Fruit fly (Drosophila melanogaster) whole organism, wandering third instar larva: Measurements from ENCODE around the gene Apoltp.
A peak's percentile ranks its signal among the peaks of the same experiment; 100 is the strongest.

Source experiments
- CG9705 ChIP-seq: fragments of 200-800 bp; sonication (Bioruptor generic); optimal IDR thresholded peaks from 2 replicates; lab custom pipeline; 2018; ENCODE audit warnings: missing biosample characterization, mild to moderate bottlenecking, missing genetic modification characterization
- Dfd ChIP-seq: fragments of >200 bp; optimal IDR thresholded peaks from 2 replicates; lab custom pipeline; 2017; ENCODE audit warnings: missing biosample characterization, missing genetic modification characterization
- Dif ChIP-seq: fragments of 200-275, 200-300 bp; sonication (Bioruptor generic); optimal IDR thresholded peaks from 2 replicates; lab custom pipeline; 2018; ENCODE audit warnings: missing biosample characterization, missing genetic modification characterization; ENCODE audit not compliant: partially characterized antibody
- GATAd ChIP-seq: sonication (Bioruptor generic); optimal IDR thresholded peaks from 2 replicates; lab custom pipeline; 2016; ENCODE audit warnings: missing biosample characterization, missing genetic modification characterization
- HLH106 ChIP-seq: fragments of 200-800 bp; optimal IDR thresholded peaks from 3 replicates; lab custom pipeline; 2019; ENCODE audit warnings: missing biosample characterization, mild to moderate bottlenecking, missing genetic modification characterization, moderate library complexity
- Hnf4 ChIP-seq: fragments of 200-800 bp; sonication (Bioruptor generic); optimal IDR thresholded peaks from 2 replicates; lab custom pipeline; 2016; ENCODE audit warnings: missing biosample characterization, mild to moderate bottlenecking, missing genetic modification characterization
- Hr78 ChIP-seq: fragments of >200 bp; optimal IDR thresholded peaks from 2 replicates; lab custom pipeline; 2017; ENCODE audit warnings: missing biosample characterization, missing genetic modification characterization
- Mio ChIP-seq: sonication (Bioruptor generic); optimal IDR thresholded peaks from 2 replicates; lab custom pipeline; 2016; ENCODE audit warnings: missing biosample characterization, missing genetic modification characterization
- Myc ChIP-seq: fragments of >200 bp; optimal IDR thresholded peaks from 2 replicates; lab custom pipeline; 2017
- N ChIP-seq: fragments of >200 bp; optimal IDR thresholded peaks from 2 replicates; lab custom pipeline; 2018; ENCODE audit warnings: missing biosample characterization, missing external identifiers, missing genetic modification characterization
- OdsH ChIP-seq: fragments of 200-800 bp; sonication (Bioruptor generic); optimal IDR thresholded peaks from 2 replicates; lab custom pipeline; 2016; ENCODE audit warnings: missing biosample characterization, mild to moderate bottlenecking, missing genetic modification characterization
- Rel ChIP-seq, 2 experiments: fragments of 200-800 bp; sonication (Bioruptor generic) in 1 of 2; optimal IDR thresholded peaks; 2 replicates in 1 of 2; 3 replicates in 1 of 2; lab custom pipeline; 2016 to 2019; ENCODE audit warnings: mild to moderate bottlenecking in 2 of 2, missing biosample characterization in 2 of 2, missing genetic modification characterization in 2 of 2, moderate library complexity in 1 of 2
- Sp1 ChIP-seq: fragments of 200-800 bp; sonication (Bioruptor generic); optimal IDR thresholded peaks from 3 replicates; lab custom pipeline; 2019; ENCODE audit warnings: missing biosample characterization, mild to moderate bottlenecking, missing genetic modification characterization, moderate library complexity
- Vsx2 ChIP-seq: fragments of 200-300, 225-300 bp; sonication (Bioruptor generic); optimal IDR thresholded peaks from 2 replicates; lab custom pipeline; 2018; ENCODE audit warnings: missing biosample characterization, missing genetic modification characterization; ENCODE audit not compliant: partially characterized antibody
- br ChIP-seq: fragments of 200-800 bp; sonication (Bioruptor generic); optimal IDR thresholded peaks from 2 replicates; lab custom pipeline; 2016; ENCODE audit warnings: missing biosample characterization, missing genetic modification characterization
- dl ChIP-seq, 2 experiments: fragments of 175-275, 200-275 bp in 1 of 2; fragments of 200-275 bp in 1 of 2; sonication (Bioruptor generic); optimal IDR thresholded peaks; lab custom pipeline; 2018; ENCODE audit warnings: mild to moderate bottlenecking in 2 of 2, missing biosample characterization in 2 of 2, missing genetic modification characterization in 2 of 2, moderate library complexity in 2 of 2; ENCODE audit not compliant: partially characterized antibody in 2 of 2, insufficient read depth in 1 of 2
- dmrt93B ChIP-seq: fragments of 200-800 bp; sonication (Bioruptor generic); optimal IDR thresholded peaks from 2 replicates; lab custom pipeline; 2018; ENCODE audit warnings: missing biosample characterization, mild to moderate bottlenecking, missing genetic modification characterization
- ey ChIP-seq: fragments of 200-800 bp; sonication (Bioruptor generic); optimal IDR thresholded peaks from 2 replicates; lab custom pipeline; 2016; ENCODE audit warnings: missing biosample characterization, missing genetic modification characterization
- foxo ChIP-seq, 2 experiments: fragments of 200-800 bp; sonication (Bioruptor generic); optimal IDR thresholded peaks; 2 replicates in 1 of 2; 3 replicates in 1 of 2; lab custom pipeline; 2016 to 2017; ENCODE audit warnings: missing biosample characterization in 2 of 2, missing genetic modification characterization in 2 of 2
- fru ChIP-seq: fragments of 200-800 bp; sonication (Bioruptor generic); optimal IDR thresholded peaks from 3 replicates; lab custom pipeline; 2016; ENCODE audit warnings: missing biosample characterization, mild to moderate bottlenecking, missing genetic modification characterization
- jim ChIP-seq: fragments of 175-275, 200-325 bp; sonication (Bioruptor generic); optimal IDR thresholded peaks from 2 replicates; lab custom pipeline; 2016; ENCODE audit warnings: missing biosample characterization, mild to moderate bottlenecking, missing genetic modification characterization
- lola ChIP-seq: fragments of >200 bp; optimal IDR thresholded peaks from 2 replicates; lab custom pipeline; 2017; ENCODE audit warnings: missing biosample characterization, missing genetic modification characterization
- psq ChIP-seq: fragments of 200-800 bp; sonication (Bioruptor generic); optimal IDR thresholded peaks from 3 replicates; lab custom pipeline; 2017; ENCODE audit warnings: missing biosample characterization, mild to moderate bottlenecking, missing genetic modification characterization, moderate library complexity
- rgr ChIP-seq: fragments of 200-800 bp; sonication (Bioruptor generic); optimal IDR thresholded peaks from 3 replicates; lab custom pipeline; 2016; ENCODE audit warnings: missing biosample characterization, mild to moderate bottlenecking, missing genetic modification characterization
- sage ChIP-seq: fragments of 200-800 bp; sonication (Bioruptor generic); optimal IDR thresholded peaks from 2 replicates; lab custom pipeline; 2016; ENCODE audit warnings: missing biosample characterization, mild to moderate bottlenecking, missing genetic modification characterization
- sv ChIP-seq: fragments of 200-800 bp; sonication (Bioruptor generic); optimal IDR thresholded peaks from 3 replicates; lab custom pipeline; 2016; ENCODE audit warnings: missing biosample characterization, missing genetic modification characterization
- tai ChIP-seq: sonication (Bioruptor generic); optimal IDR thresholded peaks from 2 replicates; lab custom pipeline; 2016; ENCODE audit warnings: missing biosample characterization, missing genetic modification characterization
- usp ChIP-seq: fragments of >200 bp; optimal IDR thresholded peaks from 2 replicates; lab custom pipeline; 2017; ENCODE audit warnings: missing biosample characterization, missing genetic modification characterization
- woc ChIP-seq: sonication (Bioruptor generic); optimal IDR thresholded peaks from 2 replicates; lab custom pipeline; 2016; ENCODE audit warnings: missing biosample characterization, mild to moderate bottlenecking, missing genetic modification characterization

Apoltp gene

DNA sequence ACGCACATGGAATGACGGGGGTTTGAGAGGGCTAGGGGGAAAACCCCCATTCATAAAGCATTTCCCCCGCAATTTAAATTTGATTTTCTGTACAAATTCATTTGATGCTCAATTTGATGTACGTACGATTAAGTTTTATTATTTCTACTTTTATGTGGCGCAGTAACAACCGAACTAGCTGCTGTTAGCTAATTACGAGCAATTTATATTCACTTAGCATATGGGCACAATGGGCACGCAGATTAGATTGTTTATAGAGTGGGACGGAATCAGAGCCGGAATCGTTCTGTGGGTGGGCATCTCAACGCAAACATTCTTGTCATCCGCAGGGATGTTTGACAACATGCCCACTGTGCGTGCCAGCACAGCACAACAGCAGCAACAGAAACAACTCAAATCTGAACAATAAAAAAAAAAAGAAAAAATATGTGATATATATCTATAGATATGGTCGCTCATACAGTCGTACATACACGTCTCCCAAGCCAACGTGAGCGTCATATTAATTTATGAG, 37.0 kb downstream of the Apoltp start:
- TF ChIP-seq jim (GFP tag; lab: Kevin White, UChicago) (peak; percentile 21), GATAd (GFP tag; lab: Kevin White, UChicago) (no peak), sage (GFP tag; lab: Kevin White, UChicago) (peak; percentile 11), Rel (GFP tag; optimal IDR thresholded peaks at IDR 0.05; lab: Kevin White, UChicago) (no peak), Rel (tag; optimal IDR thresholded peaks at IDR 0.05; lab: Kevin White, UChicago) (peak; percentile 33)

DNA sequence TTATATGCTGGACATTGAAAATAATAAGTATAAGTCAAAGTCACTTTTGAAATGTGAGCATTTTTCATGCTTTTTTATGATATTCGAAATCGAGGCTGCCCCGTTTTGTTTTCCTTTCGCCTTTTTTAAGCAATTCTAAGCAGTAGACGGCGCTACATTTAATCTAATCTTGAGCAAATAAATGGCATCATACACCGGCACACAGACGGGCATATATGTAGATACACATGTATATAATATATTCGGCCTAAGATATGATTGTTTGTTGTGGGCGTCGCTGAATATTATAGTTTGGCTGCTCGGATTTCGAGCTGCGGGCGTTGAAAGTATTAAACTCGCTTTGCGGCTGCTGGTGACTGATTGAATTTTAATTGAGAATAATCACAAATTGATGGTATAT, 38.3 kb downstream of the Apoltp start:
- TF ChIP-seq OdsH (no peak), Myc (no peak), woc (GFP tag; lab: Kevin White, UChicago) (no peak), N (GFP tag; lab: Kevin White, UChicago) (no peak), foxo (GFP tag; optimal IDR thresholded peaks at IDR 0.05; lab: Kevin White, UChicago) (no peak), tai (no peak), HLH106 (tag; lab: Kevin White, UChicago) (no peak), CG9705 (GFP tag; lab: Kevin White, UChicago) (no peak), Dfd (GFP tag; lab: Kevin White, UChicago) (no peak), Dif (GFP tag; lab: Kevin White, UChicago) (no peak), dl (GFP tag; optimal IDR thresholded peaks at IDR 0.05; lab: Kevin White, UChicago; ENCODE audit: insufficient read depth in 1 of 2, partially characterized antibody in 2 of 2) (no peak), psq (GFP tag; lab: Kevin White, UChicago) (no peak), dmrt93B (no peak), br (no peak), Sp1 (GFP tag; lab: Kevin White, UChicago) (no peak), Vsx2 (GFP tag; lab: Kevin White, UChicago) (no peak), ey (GFP tag; lab: Kevin White, UChicago) (no peak)

DNA sequence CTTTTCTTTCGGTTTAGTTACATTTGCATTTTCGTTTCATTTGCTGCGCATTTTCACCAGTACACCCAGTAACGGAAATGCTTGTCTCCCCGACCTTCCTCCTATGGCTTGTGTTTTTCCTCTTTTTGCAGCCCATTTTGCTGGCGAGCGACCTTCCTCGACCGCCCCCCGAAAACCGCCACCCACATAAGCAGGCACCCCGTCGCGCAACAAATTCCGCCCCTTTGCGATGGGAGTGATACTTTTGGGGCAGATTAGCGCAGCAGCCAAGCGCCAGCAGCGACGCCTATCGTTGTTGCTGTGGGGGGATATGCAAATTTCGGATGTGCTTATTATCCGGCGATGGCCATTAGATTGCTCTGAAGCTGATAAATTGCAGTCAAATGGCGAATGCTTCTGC, 39.3 kb downstream of the Apoltp start:
- TF ChIP-seq ey (GFP tag; lab: Kevin White, UChicago) (no peak), br (no peak), Myc (no peak), Hnf4 (GFP tag; lab: Kevin White, UChicago) (no peak), psq (GFP tag; lab: Kevin White, UChicago) (no peak), Vsx2 (GFP tag; lab: Kevin White, UChicago) (no peak), Mio (GFP tag; lab: Kevin White, UChicago) (no peak), sv (no peak), Hr78 (GFP tag; lab: Kevin White, UChicago) (no peak), rgr (GFP tag; lab: Kevin White, UChicago) (no peak)
- TF ChIP-seq, all 38 proteins: peak for 0

DNA sequence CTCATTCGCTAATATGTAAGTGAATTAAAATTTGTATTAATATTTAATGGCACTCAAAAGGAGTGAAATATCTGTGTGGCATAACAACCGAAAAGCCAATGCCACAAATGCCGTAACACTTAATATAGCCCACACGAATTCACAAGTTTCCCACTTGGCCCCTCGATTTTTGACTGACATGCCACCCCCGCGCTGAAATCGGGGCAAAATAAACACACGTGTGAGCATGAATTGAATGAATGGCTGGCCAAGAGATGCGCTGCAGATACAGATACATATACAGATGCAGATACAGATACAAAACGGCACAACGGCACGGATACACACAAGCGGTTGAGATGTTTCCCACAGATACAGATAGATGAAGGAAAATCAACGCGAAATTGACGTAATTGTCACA, 43.1 kb downstream of the Apoltp start:
- TF ChIP-seq foxo (GFP tag; optimal IDR thresholded peaks at IDR 0.05; lab: Kevin White, UChicago): no peak
- no peak for TF ChIP-seq Myc
- no peak for TF ChIP-seq dmrt93B
- no peak for TF ChIP-seq lola (GFP tag; lab: Kevin White, UChicago)
- no peak for TF ChIP-seq rgr (GFP tag; lab: Kevin White, UChicago)
- no peak for TF ChIP-seq usp (GFP tag; lab: Kevin White, UChicago)
- TF ChIP-seq Hr78 (GFP tag; lab: Kevin White, UChicago): no peak
- no peak for TF ChIP-seq tai
- no peak for TF ChIP-seq Hnf4 (GFP tag; lab: Kevin White, UChicago)
- TF ChIP-seq GATAd (GFP tag; lab: Kevin White, UChicago): no peak
- TF ChIP-seq N (GFP tag; lab: Kevin White, UChicago): no peak

DNA sequence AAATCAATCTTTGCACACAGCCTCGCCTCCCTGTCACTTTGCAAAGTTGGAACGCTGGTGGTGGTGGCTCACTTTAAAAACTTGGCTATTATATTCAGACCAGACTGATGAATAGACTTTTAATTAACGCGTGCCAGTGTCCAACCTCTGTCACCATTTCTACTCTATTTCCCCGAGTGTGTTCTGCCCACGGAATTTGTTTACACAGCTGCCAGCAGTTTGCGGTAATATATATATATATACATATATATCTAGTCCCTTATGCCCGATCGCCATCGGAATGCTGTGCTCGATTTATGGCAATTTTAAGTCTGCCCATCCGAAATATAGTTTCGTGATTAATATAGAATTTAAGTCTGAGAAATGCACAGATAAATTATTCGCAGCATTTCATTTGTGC, 45.8 kb downstream of the Apoltp start:
- TF ChIP-seq Dfd (GFP tag; lab: Kevin White, UChicago) (no peak), GATAd (GFP tag; lab: Kevin White, UChicago) (no peak), Hnf4 (GFP tag; lab: Kevin White, UChicago) (no peak), Sp1 (GFP tag; lab: Kevin White, UChicago) (no peak), sage (GFP tag; lab: Kevin White, UChicago) (no peak), br (no peak)
- TF ChIP-seq, all 38 proteins: peak for 0

DNA sequence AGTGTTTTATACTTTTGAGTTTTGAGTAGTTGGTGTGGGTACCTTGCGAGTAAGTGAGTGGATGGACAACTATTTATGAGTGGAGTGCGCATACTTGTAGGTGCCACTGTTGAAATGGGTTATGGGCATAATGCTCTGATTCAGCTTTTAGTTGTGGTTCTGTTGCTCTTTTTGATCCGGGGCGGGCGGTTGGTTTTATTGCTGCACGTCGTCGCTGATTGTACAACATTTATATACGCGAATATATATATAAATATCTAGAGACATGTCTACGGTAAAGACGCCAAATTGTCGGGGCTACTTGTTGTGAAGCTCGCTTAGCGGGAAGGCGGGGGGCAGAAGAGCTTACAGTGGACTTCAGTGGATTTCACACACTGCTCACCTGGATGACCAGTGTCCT, 50.1 kb downstream of the Apoltp start:
- TF ChIP-seq jim (GFP tag; lab: Kevin White, UChicago) (no peak), fru (no peak), GATAd (GFP tag; lab: Kevin White, UChicago) (no peak), HLH106 (tag; lab: Kevin White, UChicago) (no peak), N (GFP tag; lab: Kevin White, UChicago) (no peak), Dfd (GFP tag; lab: Kevin White, UChicago) (no peak), Hr78 (GFP tag; lab: Kevin White, UChicago) (no peak)
